Fruit fly (Drosophila melanogaster) whole organism, prepupa: ENCODE results near the gene Cpr64Ad.

Source experiments
- Blimp-1 ChIP-seq: fragments of 200-800 bp; sonication (Bioruptor generic); optimal IDR thresholded peaks from 3 replicates; lab custom pipeline; 2017; ENCODE audit warnings: missing biosample characterization, missing genetic modification characterization, mild to moderate bottlenecking, moderate library complexity, missing genetic modification reagents
- CG10631 ChIP-seq: fragments of 200-800 bp; sonication (Bioruptor generic); optimal IDR thresholded peaks from 2 replicates; lab custom pipeline; 2016; ENCODE audit warnings: missing biosample characterization, missing genetic modification characterization
- CG11294 ChIP-seq: fragments of 200-800 bp; sonication (Bioruptor generic); IDR thresholded peaks from 2 replicates; pipeline ENCODE4 v1.3.6; 2022; ENCODE audit warnings: missing biosample characterization, missing genetic modification characterization
- CG11762 ChIP-seq: fragments of 200-800 bp; sonication (Bioruptor generic); optimal IDR thresholded peaks from 3 replicates; lab custom pipeline; 2016; ENCODE audit warnings: missing biosample characterization, missing genetic modification characterization; ENCODE audit not compliant: insufficient read depth
- CG15336 ChIP-seq: fragments of 200-800 bp; sonication (Bioruptor generic); IDR thresholded peaks from 2 replicates; pipeline ENCODE4 v1.3.6; 2022; ENCODE audit warnings: missing biosample characterization, missing genetic modification characterization
- CG1621 ChIP-seq: fragments of 200-800 bp; sonication (Bioruptor generic); optimal IDR thresholded peaks from 3 replicates; lab custom pipeline; 2018; ENCODE audit warnings: missing biosample characterization, mild to moderate bottlenecking, missing genetic modification characterization
- CG16779 ChIP-seq: fragments of 200-800 bp; sonication (Bioruptor generic); optimal IDR thresholded peaks from 3 replicates; lab custom pipeline; 2017; ENCODE audit warnings: missing biosample characterization, mild to moderate bottlenecking, missing genetic modification characterization
- CG3032 ChIP-seq: fragments of 200-800 bp; optimal IDR thresholded peaks from 2 replicates; lab custom pipeline; 2019; ENCODE audit warnings: missing biosample characterization, mild to moderate bottlenecking, missing genetic modification characterization, moderate library complexity
- CG31627 ChIP-seq: fragments of 200-800 bp; sonication (Bioruptor generic); optimal IDR thresholded peaks from 3 replicates; lab custom pipeline; 2016; ENCODE audit warnings: missing biosample characterization, missing genetic modification characterization
- CG32006 ChIP-seq: fragments of 200-800 bp; sonication (Bioruptor generic); optimal IDR thresholded peaks from 3 replicates; lab custom pipeline; 2017; ENCODE audit warnings: missing biosample characterization, mild to moderate bottlenecking, missing genetic modification characterization
- CG34406 ChIP-seq: fragments of 200-800 bp; sonication (Bioruptor generic); optimal IDR thresholded peaks from 3 replicates; lab custom pipeline; 2016; ENCODE audit warnings: missing biosample characterization, missing genetic modification characterization
- CG3919 ChIP-seq: fragments of 200-800 bp; sonication (Bioruptor generic); optimal IDR thresholded peaks from 3 replicates; lab custom pipeline; 2016; ENCODE audit warnings: missing biosample characterization, missing genetic modification characterization
- CG6163 ChIP-seq: fragments of 200-800 bp; sonication (Bioruptor generic); IDR thresholded peaks from 3 replicates; pipeline ENCODE4 v1.3.6; 2022; ENCODE audit warnings: missing biosample characterization, missing genetic modification characterization
- CG6792 ChIP-seq: fragments of 200-800 bp; sonication (Bioruptor generic); optimal IDR thresholded peaks from 3 replicates; lab custom pipeline; 2016; ENCODE audit warnings: missing biosample characterization, missing genetic modification characterization
- CG6808 ChIP-seq: fragments of 200-800 bp; sonication (Bioruptor generic); optimal IDR thresholded peaks from 3 replicates; lab custom pipeline; 2017; ENCODE audit warnings: missing biosample characterization, missing genetic modification characterization, mild to moderate bottlenecking, moderate library complexity, missing genetic modification reagents
- CG7368 ChIP-seq: fragments of 200-800 bp; sonication (Bioruptor generic); optimal IDR thresholded peaks from 3 replicates; lab custom pipeline; 2016; ENCODE audit warnings: missing biosample characterization, missing genetic modification characterization
- CG8119 ChIP-seq: fragments of 200-800 bp; sonication (Bioruptor generic); IDR thresholded peaks from 3 replicates; pipeline ENCODE4 v1.3.6; 2022; ENCODE audit warnings: missing biosample characterization, missing genetic modification characterization
- CG8319 ChIP-seq: fragments of 200-800 bp; sonication (Bioruptor generic); optimal IDR thresholded peaks from 3 replicates; lab custom pipeline; 2016; ENCODE audit warnings: missing biosample characterization, missing genetic modification characterization
- CG8632 ChIP-seq: fragments of 200-800 bp; sonication (Bioruptor generic); optimal IDR thresholded peaks from 3 replicates; lab custom pipeline; 2016; ENCODE audit warnings: missing biosample characterization, missing genetic modification characterization
- CG9139 ChIP-seq: fragments of 200-800 bp; sonication (Bioruptor generic); optimal IDR thresholded peaks from 3 replicates; lab custom pipeline; 2017; ENCODE audit warnings: missing biosample characterization, mild to moderate bottlenecking, missing genetic modification characterization
- Eip78C ChIP-seq: fragments of 200-800 bp; sonication (Bioruptor generic); peaks from one replicate; lab custom pipeline; 2016; ENCODE audit warnings: missing biosample characterization, missing genetic modification characterization
- Eip93F ChIP-seq: fragments of 200-800 bp; sonication (Bioruptor generic); optimal IDR thresholded peaks from 2 replicates; lab custom pipeline; 2016; ENCODE audit warnings: missing biosample characterization, mild to moderate bottlenecking, missing genetic modification characterization
- Ets96B ChIP-seq: fragments of 200-800 bp; optimal IDR thresholded peaks from 2 replicates; lab custom pipeline; 2019; ENCODE audit warnings: missing biosample characterization, mild to moderate bottlenecking, missing genetic modification characterization, moderate library complexity
- Gug ChIP-seq: fragments of 200-800 bp; sonication (Bioruptor generic); IDR thresholded peaks from 2 replicates; pipeline ENCODE4 v1.3.6; 2022; ENCODE audit warnings: missing biosample characterization, missing genetic modification characterization
- Hr38 ChIP-seq: sonication (Bioruptor generic); optimal IDR thresholded peaks from 2 replicates; lab custom pipeline; 2016; ENCODE audit warnings: missing biosample characterization, missing genetic modification characterization
- Hr39 ChIP-seq: fragments of 200-800 bp; sonication (Bioruptor generic); optimal IDR thresholded peaks from 2 replicates; lab custom pipeline; 2016; ENCODE audit warnings: missing biosample characterization, missing genetic modification characterization
- Hr4 ChIP-seq: fragments of 200-800 bp; sonication (Bioruptor generic); optimal IDR thresholded peaks from 3 replicates; lab custom pipeline; 2016; ENCODE audit warnings: missing biosample characterization, missing genetic modification characterization
- Lpt ChIP-seq: fragments of 200-800 bp; sonication (Bioruptor generic); optimal IDR thresholded peaks from 3 replicates; lab custom pipeline; 2016; ENCODE audit warnings: missing biosample characterization, missing genetic modification characterization
- Met ChIP-seq: fragments of 200-800 bp; sonication (Bioruptor generic); optimal IDR thresholded peaks from 3 replicates; lab custom pipeline; 2016; ENCODE audit warnings: missing biosample characterization, missing genetic modification characterization
- Sox102F ChIP-seq: fragments of 200-800 bp; sonication (Bioruptor generic); optimal IDR thresholded peaks from 2 replicates; lab custom pipeline; 2016; ENCODE audit warnings: missing biosample characterization, mild to moderate bottlenecking, missing genetic modification characterization
- Sox15 ChIP-seq: fragments of 200-800 bp; sonication (Bioruptor generic); optimal IDR thresholded peaks from 3 replicates; lab custom pipeline; 2016; ENCODE audit warnings: missing biosample characterization, missing genetic modification characterization
- achi ChIP-seq: fragments of 200-800 bp; sonication (Bioruptor generic); optimal IDR thresholded peaks from 3 replicates; lab custom pipeline; 2016; ENCODE audit warnings: missing biosample characterization, missing genetic modification characterization
- acj6 ChIP-seq: fragments of 200-800 bp; sonication (Bioruptor generic); optimal IDR thresholded peaks from 3 replicates; lab custom pipeline; 2016; ENCODE audit warnings: missing biosample characterization, missing genetic modification characterization
- cyc ChIP-seq: fragments of 200-800 bp; sonication (Bioruptor generic); optimal IDR thresholded peaks from 3 replicates; lab custom pipeline; 2016; ENCODE audit warnings: missing biosample characterization, missing genetic modification characterization
- dac ChIP-seq: fragments of 200-800 bp; sonication (Bioruptor generic); optimal IDR thresholded peaks from 2 replicates; lab custom pipeline; 2017; ENCODE audit warnings: missing biosample characterization, mild to moderate bottlenecking, missing genetic modification characterization
- dsx ChIP-seq: fragments of 200-800 bp; optimal IDR thresholded peaks from 3 replicates; lab custom pipeline; 2019; ENCODE audit warnings: missing biosample characterization, mild to moderate bottlenecking, missing genetic modification characterization, moderate library complexity; ENCODE audit not compliant: poor library complexity, severe bottlenecking
- eg ChIP-seq: fragments of 200-800 bp; sonication (Bioruptor generic); IDR thresholded peaks from 3 replicates; pipeline ENCODE4 v1.3.6; 2022; ENCODE audit warnings: missing biosample characterization, missing genetic modification characterization
- esn ChIP-seq: fragments of 200-800 bp; sonication (Bioruptor generic); optimal IDR thresholded peaks from 2 replicates; lab custom pipeline; 2016; ENCODE audit warnings: missing biosample characterization, mild to moderate bottlenecking, missing genetic modification characterization, moderate library complexity
- fd59A ChIP-seq: fragments of 200-800 bp; sonication (Bioruptor generic); optimal IDR thresholded peaks from 2 replicates; lab custom pipeline; 2017; ENCODE audit warnings: missing biosample characterization, mild to moderate bottlenecking, missing genetic modification characterization, missing genetic modification reagents
- fkh ChIP-seq: fragments of 200-800 bp; sonication (Bioruptor generic); optimal IDR thresholded peaks from 3 replicates; lab custom pipeline; 2017; ENCODE audit warnings: missing biosample characterization, mild to moderate bottlenecking, missing genetic modification characterization, moderate library complexity
- lz ChIP-seq: fragments of 200-800 bp; sonication (Bioruptor generic); optimal IDR thresholded peaks from 3 replicates; lab custom pipeline; 2016; ENCODE audit warnings: missing biosample characterization, missing genetic modification characterization
- net ChIP-seq: fragments of 200-800 bp; sonication (Bioruptor generic); optimal IDR thresholded peaks from 3 replicates; lab custom pipeline; 2016; ENCODE audit warnings: missing biosample characterization, missing genetic modification characterization
- pdm3 ChIP-seq: fragments of 200-800 bp; sonication (Bioruptor generic); optimal IDR thresholded peaks from 3 replicates; lab custom pipeline; 2016; ENCODE audit warnings: missing biosample characterization, missing genetic modification characterization
- salr ChIP-seq, 2 experiments: fragments of 200-800 bp; sonication (Bioruptor generic); optimal IDR thresholded peaks; 3 replicates each; lab custom pipeline; 2016 to 2018; ENCODE audit warnings: missing biosample characterization in 2 of 2, missing genetic modification characterization in 2 of 2, mild to moderate bottlenecking in 1 of 2
- spab ChIP-seq: fragments of 200-800 bp; sonication (Bioruptor generic); optimal IDR thresholded peaks from 2 replicates; lab custom pipeline; 2017; ENCODE audit warnings: missing biosample characterization, mild to moderate bottlenecking, missing genetic modification characterization, missing genetic modification reagents
- vri ChIP-seq: fragments of 200-800 bp; sonication (Bioruptor generic); optimal IDR thresholded peaks from 3 replicates; lab custom pipeline; 2016; ENCODE audit warnings: missing biosample characterization, mild to moderate bottlenecking, missing genetic modification characterization

Cpr64Ad gene

dm6 chr3L:4252121-4252861 lies 37.1 kb downstream of the Cpr64Ad start:
- TF ChIP-seq lz (GFP tag; lab: Kevin White, UChicago) = no peak
- TF ChIP-seq Met (GFP tag; lab: Kevin White, UChicago) = no peak
- TF ChIP-seq CG15336 = no peak
- TF ChIP-seq CG6163 (GFP tag; lab: Robert Waterston, UW) = peak; percentile 53
- no peak for TF ChIP-seq CG6792
- no peak for TF ChIP-seq Hr39 (GFP tag; lab: Kevin White, UChicago)
- TF ChIP-seq achi = no peak
- TF ChIP-seq esn (GFP tag; lab: Kevin White, UChicago) = peak; percentile 33
- TF ChIP-seq dsx (GFP tag; lab: Kevin White, UChicago) = peak; percentile 25
- TF ChIP-seq fkh (GFP tag; lab: Kevin White, UChicago) = no peak
- TF ChIP-seq CG34406 (GFP tag; lab: Kevin White, UChicago) = no peak
- TF ChIP-seq Lpt (GFP tag; lab: Kevin White, UChicago) = no peak
- no peak for TF ChIP-seq Eip78C

- TF ChIP-seq eg = no peak
- TF ChIP-seq Gug (GFP tag; lab: Robert Waterston, UW) = no peak
- no peak for TF ChIP-seq Blimp-1
- peak; percentile 9 for TF ChIP-seq acj6 (GFP tag; lab: Kevin White, UChicago)
- no peak for TF ChIP-seq fkh (GFP tag; lab: Kevin White, UChicago)
- peak; percentile 23 for TF ChIP-seq Hr39 (GFP tag; lab: Kevin White, UChicago)
- no peak for TF ChIP-seq CG11762
- TF ChIP-seq Sox15 (GFP tag; lab: Kevin White, UChicago) = no peak
- TF ChIP-seq CG32006 (GFP tag; lab: Kevin White, UChicago) = peak; percentile 33
- no peak for TF ChIP-seq Eip93F (GFP tag; lab: Kevin White, UChicago)
- TF ChIP-seq CG9139 = no peak
- TF ChIP-seq CG3919 (GFP tag; lab: Kevin White, UChicago) = peak; percentile 25
- TF ChIP-seq cyc = no peak
- TF ChIP-seq CG11294 = no peak
- TF ChIP-seq salr (GFP tag; optimal IDR thresholded peaks at IDR 0.05; lab: Kevin White, UChicago) = no peak
- no peak for TF ChIP-seq CG8119 (GFP tag; lab: Robert Waterston, UW)
- no peak for TF ChIP-seq dsx (GFP tag; lab: Kevin White, UChicago)
- no peak for TF ChIP-seq Hr38 (GFP tag; lab: Kevin White, UChicago)
- no peak for TF ChIP-seq CG31627 (GFP tag; lab: Kevin White, UChicago)
- peak; percentile 30 for TF ChIP-seq net (GFP tag; lab: Kevin White, UChicago)
- TF ChIP-seq CG1621 (tag; lab: Kevin White, UChicago) = no peak
- TF ChIP-seq CG34406 (GFP tag; lab: Kevin White, UChicago) = no peak
- peak; percentile 16 for TF ChIP-seq spab (GFP tag; lab: Kevin White, UChicago)
- TF ChIP-seq Hr4 (GFP tag; lab: Kevin White, UChicago) = no peak
- TF ChIP-seq CG7368 = no peak
- TF ChIP-seq CG16779 (tag; lab: Kevin White, UChicago) = no peak
- TF ChIP-seq fd59A (GFP tag; lab: Kevin White, UChicago) = peak; percentile 25
- peak; percentile 21 for TF ChIP-seq CG8319 (GFP tag; lab: Kevin White, UChicago)
- peak; percentile 33; the same call in 1 of the 3 replicates for TF ChIP-seq CG6163 (GFP tag; lab: Robert Waterston, UW)
- TF ChIP-seq CG10631 (GFP tag; lab: Kevin White, UChicago) = peak; percentile 30
- no peak for TF ChIP-seq CG8632
- no peak for TF ChIP-seq lz (GFP tag; lab: Kevin White, UChicago)
- no peak for TF ChIP-seq Sox102F (GFP tag; lab: Kevin White, UChicago)
- TF ChIP-seq CG6808 (GFP tag; lab: Kevin White, UChicago) = no peak
- no peak for TF ChIP-seq Met (GFP tag; lab: Kevin White, UChicago)
- peak; percentile 0 for TF ChIP-seq Ets96B (tag; lab: Kevin White, UChicago)
- no peak for TF ChIP-seq CG3032
- TF ChIP-seq dac (GFP tag; lab: Kevin White, UChicago) = no peak
- TF ChIP-seq CG15336 = no peak
- TF ChIP-seq CG6792 = peak; percentile 50
- TF ChIP-seq vri (GFP tag; lab: Kevin White, UChicago) = peak; percentile 69
- no peak for TF ChIP-seq pdm3 (GFP tag; lab: Kevin White, UChicago)
Measured at dm6 chr3L:4252862-4253610, 37.9 kb downstream of the Cpr64Ad start.
